Worm (Caenorhabditis elegans): ENCODE results near the gene E02C12.6.

Gene E02C12.6

ce11 chrV:9342965-9343628, 27.8 kb downstream of the E02C12.6 start (continued):
- no peak for TF ChIP-seq nhr-102 (tag; optimal IDR thresholded peaks at IDR 0.05)
- peak; percentile 69 for TF ChIP-seq snpc-1.2 (GFP tag; IDR thresholded peaks at IDR 0.05)
- TF ChIP-seq saeg-2 (GFP tag; IDR thresholded peaks at IDR 0.05): peak; percentile 79; the same call in 1 of the 2 replicates
- TF ChIP-seq lin-29 (GFP tag; IDR thresholded peaks at IDR 0.05): peak; percentile 77
- TF ChIP-seq dmd-6 (GFP tag; IDR thresholded peaks at IDR 0.05): peak; percentile 28; the same call in 1 of the 2 replicates
- no peak for TF ChIP-seq aly-2 (tag; optimal IDR thresholded peaks at IDR 0.05)
- no peak for TF ChIP-seq hlh-11 (tag; optimal IDR thresholded peaks at IDR 0.05)
- peak; percentile 48; the same call in 1 of the 2 replicates for TF ChIP-seq arid-1 (GFP tag; conservative IDR thresholded peaks at IDR 0.05)
- TF ChIP-seq T26A8.4 (GFP tag; IDR thresholded peaks at IDR 0.05): peak; percentile 91; the same call in 1 of the 2 replicates
- peak; percentile 73 for TF ChIP-seq lin-38 (GFP tag; IDR thresholded peaks at IDR 0.05)
- TF ChIP-seq nhr-42 (GFP tag; IDR thresholded peaks at IDR 0.05): peak; percentile 84
- TF ChIP-seq madf-9 (GFP tag; conservative IDR thresholded peaks at IDR 0.05): 0 out of 2 replicates have a peak, but pooled peaks have one; percentile 45
- TF ChIP-seq dmd-9 (GFP tag; IDR thresholded peaks at IDR 0.05): peak; percentile 56; the same call in 1 of the 2 replicates
- no peak for TF ChIP-seq hif-1 (tag; optimal IDR thresholded peaks at IDR 0.05)
- no peak for TF ChIP-seq nhr-10 (tag; optimal IDR thresholded peaks at IDR 0.05)
- peak; percentile 96 for TF ChIP-seq aha-1 (tag)
- TF ChIP-seq nhr-77 (tag; optimal IDR thresholded peaks at IDR 0.05): no peak
- no peak for TF ChIP-seq ZK337.2 (GFP tag; IDR thresholded peaks at IDR 0.05)
- TF ChIP-seq hmg-1.1 (GFP tag; IDR thresholded peaks at IDR 0.05): peak; percentile 59
- peak; percentile 84 for TF ChIP-seq zfp-3 (GFP tag; conservative IDR thresholded peaks at IDR 0.05)
- TF ChIP-seq Y5F2A.4 (GFP tag; optimal IDR thresholded peaks at IDR 0.05): no peak
- no peak for TF ChIP-seq lsy-2 (tag; optimal IDR thresholded peaks at IDR 0.05)
- TF ChIP-seq ceh-28 (tag; optimal IDR thresholded peaks at IDR 0.05): no peak
- TF ChIP-seq zip-11 (GFP tag; IDR thresholded peaks at IDR 0.05): 0 out of 2 replicates have a peak, but pooled peaks have one; percentile 33
- TF ChIP-seq unc-62 (GFP tag; optimal IDR thresholded peaks at IDR 0.05 in 1 of 2): peak in 1 of 2 experiments; percentile 91
- no peak for TF ChIP-seq unc-62 (tag; optimal IDR thresholded peaks at IDR 0.05)
- TF ChIP-seq vab-7 (GFP tag; IDR thresholded peaks at IDR 0.05): peak; percentile 69
- 0 out of 2 replicates have a peak, but pooled peaks have one; percentile 9 for TF ChIP-seq Y105C5A.15 (GFP tag; IDR thresholded peaks at IDR 0.05)
- no peak for TF ChIP-seq nhr-25 (tag; optimal IDR thresholded peaks at IDR 0.05; ENCODE audit: borderline replicate concordance, insufficient read depth)
- TF ChIP-seq R02D3.7 (tag; optimal IDR thresholded peaks at IDR 0.05): no peak
- TF ChIP-seq ceh-20 (GFP tag; IDR thresholded peaks at IDR 0.05): peak; percentile 67
- TF ChIP-seq php-3 (GFP tag; IDR thresholded peaks at IDR 0.05): peak; percentile 52; the same call in 1 of the 2 replicates
- TF ChIP-seq lin-1 (GFP tag; IDR thresholded peaks at IDR 0.05): peak; percentile 21
- peak; percentile 80; the same call in 1 of the 2 replicates for TF ChIP-seq daf-19 (GFP tag; conservative IDR thresholded peaks at IDR 0.05)
- TF ChIP-seq hlh-30 (tag; optimal IDR thresholded peaks at IDR 0.05; ENCODE audit: insufficient read depth): no peak
- TF ChIP-seq daf-16 (GFP tag; optimal IDR thresholded peaks at IDR 0.05): no peak
- no peak for TF ChIP-seq daf-16 (tag; optimal IDR thresholded peaks at IDR 0.05)
- peak; percentile 57 for TF ChIP-seq egl-43 (GFP tag; IDR thresholded peaks at IDR 0.05)

- peak; percentile 42; the same call in 1 of the 2 replicates for TF ChIP-seq vab-7 (GFP tag; IDR thresholded peaks at IDR 0.05)
- peak; percentile 90 for TF ChIP-seq nhr-42 (GFP tag; IDR thresholded peaks at IDR 0.05)
- TF ChIP-seq dmd-9 (GFP tag; IDR thresholded peaks at IDR 0.05): peak; percentile 71; the same call in 1 of the 2 replicates
- peak; percentile 63; the same call in 1 of the 2 replicates for TF ChIP-seq lim-7 (GFP tag; IDR thresholded peaks at IDR 0.05)
- TF ChIP-seq ZK337.2 (GFP tag; IDR thresholded peaks at IDR 0.05): 0 out of 2 replicates have a peak, but pooled peaks have one; percentile 61
- TF ChIP-seq zfp-3 (GFP tag; conservative IDR thresholded peaks at IDR 0.05): peak; percentile 97
- TF ChIP-seq F44E2.7 (GFP tag; IDR thresholded peaks at IDR 0.05): 0 out of 2 replicates have a peak, but pooled peaks have one; percentile 49
- peak; percentile 76; the same call in 1 of the 2 replicates for TF ChIP-seq Y105C5A.15 (GFP tag; IDR thresholded peaks at IDR 0.05)
- TF ChIP-seq nhr-41 (GFP tag; IDR thresholded peaks at IDR 0.05): 0 out of 2 replicates have a peak, but pooled peaks have one; percentile 42
- 0 out of 2 replicates have a peak, but pooled peaks have one; percentile 56 for TF ChIP-seq dmd-8 (GFP tag; IDR thresholded peaks at IDR 0.05)
- peak; percentile 82 for TF ChIP-seq ctbp-1 (GFP tag; IDR thresholded peaks at IDR 0.05)
- TF ChIP-seq mdt-29 (GFP tag; IDR thresholded peaks at IDR 0.05): peak; percentile 85
- TF ChIP-seq tra-1 (GFP tag; IDR thresholded peaks at IDR 0.05): peak; percentile 81; the same call in 1 of the 2 replicates
- TF ChIP-seq T26A8.4 (GFP tag; IDR thresholded peaks at IDR 0.05): peak; percentile 79
- TF ChIP-seq lin-38 (GFP tag; IDR thresholded peaks at IDR 0.05): peak; percentile 78
- peak; percentile 83 for TF ChIP-seq ceh-20 (GFP tag; IDR thresholded peaks at IDR 0.05)
- TF ChIP-seq lin-1 (GFP tag; IDR thresholded peaks at IDR 0.05): peak; percentile 53; the same call in 1 of the 2 replicates
- TF ChIP-seq Y75B8A.6 (GFP tag; IDR thresholded peaks at IDR 0.05): peak; percentile 94
- peak; percentile 76 for TF ChIP-seq arid-1 (GFP tag; conservative IDR thresholded peaks at IDR 0.05)
- TF ChIP-seq php-3 (GFP tag; IDR thresholded peaks at IDR 0.05): peak; percentile 86
- peak; percentile 59; the same call in 1 of the 2 replicates for TF ChIP-seq madf-9 (GFP tag; conservative IDR thresholded peaks at IDR 0.05)
Observed at ce11 chrV:9342282-9342681, 28.6 kb downstream of the E02C12.6 start.
